Worm (Caenorhabditis elegans): ENCODE results near the gene coel-1.
A peak's percentile ranks its signal among the peaks of the same experiment; 100 is the strongest.

DNA sequence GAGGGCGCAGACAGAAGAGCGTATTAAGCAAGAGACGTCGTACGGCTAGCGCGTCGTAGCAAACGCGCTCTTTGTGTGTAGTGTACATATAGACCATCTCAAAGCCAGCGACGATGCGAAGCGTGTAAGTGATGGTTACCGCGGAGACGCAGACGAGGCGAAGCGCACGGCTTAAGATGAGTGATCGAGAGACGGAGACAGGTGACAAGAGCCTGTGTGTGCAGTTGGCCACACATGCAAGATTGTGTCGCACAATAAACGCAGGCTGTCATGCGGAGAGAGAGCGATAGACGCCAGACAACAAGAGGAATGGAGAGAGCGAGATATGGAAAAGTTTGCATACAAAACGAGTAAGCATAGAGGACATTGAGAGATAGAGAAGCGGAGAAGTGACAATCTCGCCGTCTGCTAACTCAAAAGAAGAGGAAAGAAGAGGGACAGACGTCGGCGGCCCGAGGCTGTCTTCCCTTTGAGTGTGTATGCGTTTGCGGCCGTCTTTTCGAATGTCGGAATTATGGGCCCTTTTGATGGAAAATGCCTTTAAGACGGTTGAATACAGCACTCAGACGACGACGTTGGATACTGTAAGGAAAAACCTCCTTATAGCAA, 42.6 kb upstream of the coel-1 start:
- TF ChIP-seq elt-3 (tag; optimal IDR thresholded peaks at IDR 0.05) (no peak), M03D4.4 (tag; optimal IDR thresholded peaks at IDR 0.05) (no peak), unc-39 (tag; optimal IDR thresholded peaks at IDR 0.05) (no peak), sptf-1 (tag; optimal IDR thresholded peaks at IDR 0.05) (no peak), snpc-4 (tag; optimal IDR thresholded peaks at IDR 0.05) (no peak), mab-5 (tag; optimal IDR thresholded peaks at IDR 0.05) (no peak), elt-1 (tag; optimal IDR thresholded peaks at IDR 0.05; ENCODE audit: borderline replicate concordance, insufficient read depth) (no peak), ceh-83 (GFP tag; optimal IDR thresholded peaks at IDR 0.05) (no peak), nhr-237 (tag; optimal IDR thresholded peaks at IDR 0.05) (no peak), unc-120 (tag; optimal IDR thresholded peaks at IDR 0.05; ENCODE audit: poor library complexity, severe bottlenecking) (peak; percentile 61)
